Fruit fly (Drosophila melanogaster) whole organism, wandering third instar larva: ENCODE results near the gene Mkk4.

Experiments
- Hr78 ChIP-seq: fragments of >200 bp; optimal IDR thresholded peaks from 2 replicates; lab custom pipeline; 2017; ENCODE audit warnings: missing biosample characterization, missing genetic modification characterization
- Rel ChIP-seq, 2 experiments: fragments of 200-800 bp; sonication (Bioruptor generic) in 1 of 2; optimal IDR thresholded peaks; 2 replicates in 1 of 2; 3 replicates in 1 of 2; lab custom pipeline; 2016 to 2019; ENCODE audit warnings: mild to moderate bottlenecking in 2 of 2, missing biosample characterization in 2 of 2, missing genetic modification characterization in 2 of 2, moderate library complexity in 1 of 2
- br ChIP-seq: fragments of 200-800 bp; sonication (Bioruptor generic); optimal IDR thresholded peaks from 2 replicates; lab custom pipeline; 2016; ENCODE audit warnings: missing biosample characterization, missing genetic modification characterization
- jim ChIP-seq: fragments of 175-275, 200-325 bp; sonication (Bioruptor generic); optimal IDR thresholded peaks from 2 replicates; lab custom pipeline; 2016; ENCODE audit warnings: missing biosample characterization, mild to moderate bottlenecking, missing genetic modification characterization
- lola ChIP-seq: fragments of >200 bp; optimal IDR thresholded peaks from 2 replicates; lab custom pipeline; 2017; ENCODE audit warnings: missing biosample characterization, missing genetic modification characterization
- usp ChIP-seq: fragments of >200 bp; optimal IDR thresholded peaks from 2 replicates; lab custom pipeline; 2017; ENCODE audit warnings: missing biosample characterization, missing genetic modification characterization

DNA sequence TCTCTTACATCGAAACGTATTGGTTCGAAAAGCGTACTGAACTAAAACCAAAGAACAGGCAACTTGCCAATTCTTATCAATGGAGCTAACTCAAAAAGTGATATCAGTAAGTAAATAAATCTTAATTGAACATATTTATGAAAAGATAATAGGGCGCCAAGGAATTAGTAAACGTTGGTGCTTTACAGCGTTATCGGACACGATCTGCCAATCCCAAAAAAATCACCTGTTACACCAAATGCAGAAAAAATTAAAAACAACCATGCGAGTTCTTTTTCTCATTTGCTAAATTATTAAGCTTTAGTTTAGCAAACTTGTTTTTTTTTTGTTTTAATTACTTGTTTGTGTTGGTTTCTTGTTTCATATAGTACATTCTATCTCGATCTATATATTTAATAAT is 4.1 kb upstream of the Mkk4 start, which contains the start of gene CG42489:
- no peak for TF ChIP-seq Rel (GFP tag; optimal IDR thresholded peaks at IDR 0.05; lab: Kevin White, UChicago)
- no peak for TF ChIP-seq Rel (tag; optimal IDR thresholded peaks at IDR 0.05; lab: Kevin White, UChicago)
- TF ChIP-seq lola, result no peak
- no peak for TF ChIP-seq br
- TF ChIP-seq jim (GFP tag; lab: Kevin White, UChicago), result no peak
- TF ChIP-seq Hr78 (GFP tag; lab: Kevin White, UChicago), result no peak
- no peak for TF ChIP-seq usp (GFP tag; lab: Kevin White, UChicago)
